Fruit fly (Drosophila melanogaster) whole organism, wandering third instar larva: Measurements from ENCODE around the gene Dyro.
A peak's percentile ranks its signal among the peaks of the same experiment; 100 is the strongest.

Source experiments
- Abd-B ChIP-seq: fragments of >200 bp; optimal IDR thresholded peaks from 2 replicates; lab custom pipeline; 2017; ENCODE audit warnings: missing biosample characterization, missing genetic modification characterization
- CG32264 ChIP-seq: fragments of 200-800 bp; sonication (Bioruptor generic); optimal IDR thresholded peaks from 2 replicates; lab custom pipeline; 2016; ENCODE audit warnings: missing biosample characterization, missing genetic modification characterization
- CG9705 ChIP-seq: fragments of 200-800 bp; sonication (Bioruptor generic); optimal IDR thresholded peaks from 2 replicates; lab custom pipeline; 2018; ENCODE audit warnings: missing biosample characterization, mild to moderate bottlenecking, missing genetic modification characterization
- CrebA ChIP-seq: fragments of 200-800 bp; sonication (Bioruptor generic); optimal IDR thresholded peaks from 2 replicates; lab custom pipeline; 2016; ENCODE audit warnings: missing biosample characterization, mild to moderate bottlenecking, missing genetic modification characterization, borderline replicate concordance
- Dfd ChIP-seq: fragments of >200 bp; optimal IDR thresholded peaks from 2 replicates; lab custom pipeline; 2017; ENCODE audit warnings: missing biosample characterization, missing genetic modification characterization
- HLH106 ChIP-seq: fragments of 200-800 bp; optimal IDR thresholded peaks from 3 replicates; lab custom pipeline; 2019; ENCODE audit warnings: missing biosample characterization, mild to moderate bottlenecking, missing genetic modification characterization, moderate library complexity
- Hr78 ChIP-seq: fragments of >200 bp; optimal IDR thresholded peaks from 2 replicates; lab custom pipeline; 2017; ENCODE audit warnings: missing biosample characterization, missing genetic modification characterization
- Hr83 ChIP-seq: fragments of 200-300 bp; sonication (Bioruptor generic); optimal IDR thresholded peaks from 2 replicates; lab custom pipeline; 2016; ENCODE audit warnings: missing biosample characterization, mild to moderate bottlenecking, missing genetic modification characterization, moderate library complexity; ENCODE audit not compliant: poor library complexity, severe bottlenecking
- Jra ChIP-seq: sonication (Bioruptor generic); optimal IDR thresholded peaks from 2 replicates; lab custom pipeline; 2016; ENCODE audit warnings: missing biosample characterization, missing genetic modification characterization
- Mio ChIP-seq: sonication (Bioruptor generic); optimal IDR thresholded peaks from 2 replicates; lab custom pipeline; 2016; ENCODE audit warnings: missing biosample characterization, missing genetic modification characterization
- Myc ChIP-seq: fragments of >200 bp; optimal IDR thresholded peaks from 2 replicates; lab custom pipeline; 2017
- OdsH ChIP-seq: fragments of 200-800 bp; sonication (Bioruptor generic); optimal IDR thresholded peaks from 2 replicates; lab custom pipeline; 2016; ENCODE audit warnings: missing biosample characterization, mild to moderate bottlenecking, missing genetic modification characterization
- Rel ChIP-seq, 2 experiments: fragments of 200-800 bp; sonication (Bioruptor generic) in 1 of 2; optimal IDR thresholded peaks; 2 replicates in 1 of 2; 3 replicates in 1 of 2; lab custom pipeline; 2016 to 2019; ENCODE audit warnings: mild to moderate bottlenecking in 2 of 2, missing biosample characterization in 2 of 2, missing genetic modification characterization in 2 of 2, moderate library complexity in 1 of 2
- Vsx2 ChIP-seq: fragments of 200-300, 225-300 bp; sonication (Bioruptor generic); optimal IDR thresholded peaks from 2 replicates; lab custom pipeline; 2018; ENCODE audit warnings: missing biosample characterization, missing genetic modification characterization; ENCODE audit not compliant: partially characterized antibody
- br ChIP-seq: fragments of 200-800 bp; sonication (Bioruptor generic); optimal IDR thresholded peaks from 2 replicates; lab custom pipeline; 2016; ENCODE audit warnings: missing biosample characterization, missing genetic modification characterization
- brk ChIP-seq: fragments of 200-800 bp; sonication (Bioruptor generic); optimal IDR thresholded peaks from 2 replicates; lab custom pipeline; 2016; ENCODE audit warnings: missing biosample characterization, mild to moderate bottlenecking, missing genetic modification characterization
- dl ChIP-seq, 2 experiments: fragments of 175-275, 200-275 bp in 1 of 2; fragments of 200-275 bp in 1 of 2; sonication (Bioruptor generic); optimal IDR thresholded peaks; lab custom pipeline; 2018; ENCODE audit warnings: mild to moderate bottlenecking in 2 of 2, missing biosample characterization in 2 of 2, missing genetic modification characterization in 2 of 2, moderate library complexity in 2 of 2; ENCODE audit not compliant: partially characterized antibody in 2 of 2, insufficient read depth in 1 of 2
- dsf ChIP-seq: sonication (Bioruptor generic); optimal IDR thresholded peaks from 2 replicates; lab custom pipeline; 2016; ENCODE audit warnings: missing biosample characterization, missing genetic modification characterization, borderline replicate concordance
- foxo ChIP-seq, 2 experiments: fragments of 200-800 bp; sonication (Bioruptor generic); optimal IDR thresholded peaks; 2 replicates in 1 of 2; 3 replicates in 1 of 2; lab custom pipeline; 2016 to 2017; ENCODE audit warnings: missing biosample characterization in 2 of 2, missing genetic modification characterization in 2 of 2
- fru ChIP-seq: fragments of 200-800 bp; sonication (Bioruptor generic); optimal IDR thresholded peaks from 3 replicates; lab custom pipeline; 2016; ENCODE audit warnings: missing biosample characterization, mild to moderate bottlenecking, missing genetic modification characterization
- h ChIP-seq: fragments of 200-800 bp; sonication (Bioruptor generic); optimal IDR thresholded peaks from 3 replicates; lab custom pipeline; 2016; ENCODE audit warnings: missing biosample characterization, mild to moderate bottlenecking, missing genetic modification characterization
- jim ChIP-seq: fragments of 175-275, 200-325 bp; sonication (Bioruptor generic); optimal IDR thresholded peaks from 2 replicates; lab custom pipeline; 2016; ENCODE audit warnings: missing biosample characterization, mild to moderate bottlenecking, missing genetic modification characterization
- psq ChIP-seq: fragments of 200-800 bp; sonication (Bioruptor generic); optimal IDR thresholded peaks from 3 replicates; lab custom pipeline; 2017; ENCODE audit warnings: missing biosample characterization, mild to moderate bottlenecking, missing genetic modification characterization, moderate library complexity
- rgr ChIP-seq: fragments of 200-800 bp; sonication (Bioruptor generic); optimal IDR thresholded peaks from 3 replicates; lab custom pipeline; 2016; ENCODE audit warnings: missing biosample characterization, mild to moderate bottlenecking, missing genetic modification characterization
- sage ChIP-seq: fragments of 200-800 bp; sonication (Bioruptor generic); optimal IDR thresholded peaks from 2 replicates; lab custom pipeline; 2016; ENCODE audit warnings: missing biosample characterization, mild to moderate bottlenecking, missing genetic modification characterization
- sv ChIP-seq: fragments of 200-800 bp; sonication (Bioruptor generic); optimal IDR thresholded peaks from 3 replicates; lab custom pipeline; 2016; ENCODE audit warnings: missing biosample characterization, missing genetic modification characterization
- tai ChIP-seq: sonication (Bioruptor generic); optimal IDR thresholded peaks from 2 replicates; lab custom pipeline; 2016; ENCODE audit warnings: missing biosample characterization, missing genetic modification characterization
- usp ChIP-seq: fragments of >200 bp; optimal IDR thresholded peaks from 2 replicates; lab custom pipeline; 2017; ENCODE audit warnings: missing biosample characterization, missing genetic modification characterization
- woc ChIP-seq: sonication (Bioruptor generic); optimal IDR thresholded peaks from 2 replicates; lab custom pipeline; 2016; ENCODE audit warnings: missing biosample characterization, mild to moderate bottlenecking, missing genetic modification characterization

The Dyro gene

dm6 chr3L:11284091-11285023 lies 11.4 kb downstream of the Dyro start:
- TF ChIP-seq br (no peak), fru (GFP tag; lab: Kevin White, UChicago) (no peak), Hr83 (GFP tag; lab: Kevin White, UChicago) (no peak), dl (GFP tag; optimal IDR thresholded peaks at IDR 0.05; lab: Kevin White, UChicago; ENCODE audit: insufficient read depth in 1 of 2, partially characterized antibody in 2 of 2) (no peak), Mio (no peak), HLH106 (no peak), usp (no peak), sage (GFP tag; lab: Kevin White, UChicago) (no peak), rgr (GFP tag; lab: Kevin White, UChicago) (no peak), sv (no peak), CG9705 (GFP tag; lab: Kevin White, UChicago) (no peak), foxo (GFP tag; optimal IDR thresholded peaks at IDR 0.05; lab: Kevin White, UChicago) (no peak), h (GFP tag; lab: Kevin White, UChicago) (no peak), Jra (GFP tag; lab: Kevin White, UChicago) (no peak), dsf (GFP tag; lab: Kevin White, UChicago) (no peak), jim (GFP tag; lab: Kevin White, UChicago) (no peak), Dfd (GFP tag; lab: Kevin White, UChicago) (no peak), Hr78 (GFP tag; lab: Kevin White, UChicago) (no peak)

dm6 chr3L:11280574-11281135 lies 15.1 kb downstream of the Dyro start:
- TF ChIP-seq OdsH (GFP tag; lab: Kevin White, UChicago) (no peak), Abd-B (GFP tag; lab: Kevin White, UChicago) (no peak), Myc (lab: Kevin White, UChicago) (no peak), Jra (GFP tag; lab: Kevin White, UChicago) (no peak), tai (GFP tag; lab: Kevin White, UChicago) (no peak), brk (GFP tag; lab: Kevin White, UChicago) (no peak), foxo (GFP tag; optimal IDR thresholded peaks at IDR 0.05; lab: Kevin White, UChicago) (no peak), fru (GFP tag; lab: Kevin White, UChicago) (peak; percentile 16), dsf (GFP tag; lab: Kevin White, UChicago) (no peak), psq (GFP tag; lab: Kevin White, UChicago) (no peak), br (no peak), Vsx2 (GFP tag; lab: Kevin White, UChicago) (peak; percentile 66), Rel (GFP tag; optimal IDR thresholded peaks at IDR 0.05; lab: Kevin White, UChicago) (peak; percentile 13), Rel (tag; optimal IDR thresholded peaks at IDR 0.05; lab: Kevin White, UChicago) (no peak), CrebA (GFP tag; lab: Kevin White, UChicago) (peak; percentile 10), woc (GFP tag; lab: Kevin White, UChicago) (peak; percentile 15), CG32264 (no peak)

- TF ChIP-seq Rel (GFP tag; optimal IDR thresholded peaks at IDR 0.05; lab: Kevin White, UChicago) (no peak), Rel (tag; optimal IDR thresholded peaks at IDR 0.05; lab: Kevin White, UChicago) (peak; percentile 62), jim (GFP tag; lab: Kevin White, UChicago) (no peak)
- TF ChIP-seq, all 38 proteins: peak for 1
Measured at dm6 chr3L:11279321-11279827, 16.3 kb downstream of the Dyro start.
